Worm (Caenorhabditis elegans) whole organism, late embryonic: ENCODE measurements around the gene T07F12.4.

Experiments
- K02D7.2 ChIP-seq: sonication (generic microtip); optimal IDR thresholded peaks from 2 replicates; lab custom pipeline; 2017; ENCODE audit warnings: mild to moderate bottlenecking, missing genetic modification characterization, missing compliant biosample characterization
- ama-1 ChIP-seq: fragments of 150-350 bp; optimal IDR thresholded peaks from 2 replicates; lab custom pipeline; 2014
- ceh-30 ChIP-seq: fragments of 150-350 bp; optimal IDR thresholded peaks from 2 replicates; lab custom pipeline; 2014; ENCODE audit warnings: missing biosample characterization, missing genetic modification characterization
- dve-1 ChIP-seq: sonication (generic microtip); optimal IDR thresholded peaks from 2 replicates; lab custom pipeline; 2017; ENCODE audit warnings: antibody characterized with exemption, mild to moderate bottlenecking, missing genetic modification characterization, missing compliant biosample characterization
- elt-2 ChIP-seq: sonication (generic microtip); optimal IDR thresholded peaks from 2 replicates; lab custom pipeline; 2016; ENCODE audit warnings: missing genetic modification reagents, missing genetic modification characterization, missing compliant biosample characterization
- fkh-10 ChIP-seq: fragments of 150-350 bp; optimal IDR thresholded peaks from 2 replicates; lab custom pipeline; 2014; ENCODE audit warnings: missing biosample characterization, missing genetic modification reagents, missing genetic modification characterization
- hlh-15 ChIP-seq: sonication (generic microtip); optimal IDR thresholded peaks from 2 replicates; lab custom pipeline; 2016; ENCODE audit warnings: missing genetic modification characterization, missing compliant biosample characterization
- hlh-6 ChIP-seq: sonication (generic microtip); optimal IDR thresholded peaks from 2 replicates; lab custom pipeline; 2016; ENCODE audit warnings: missing genotype, missing genetic modification characterization, missing compliant biosample characterization
- lin-11 ChIP-seq: fragments of 200-800 bp; sonication (Bioruptor generic); optimal IDR thresholded peaks from 2 replicates; lab custom pipeline; 2018; ENCODE audit warnings: mild to moderate bottlenecking, missing genetic modification characterization, missing compliant biosample characterization
- nfya-1 ChIP-seq: sonication (generic microtip); optimal IDR thresholded peaks from 2 replicates; lab custom pipeline; 2017; ENCODE audit warnings: missing genetic modification characterization, mild to moderate bottlenecking, missing compliant biosample characterization, antibody characterized with exemption, moderate library complexity
- pha-4 ChIP-seq: fragments of 150-350 bp; optimal IDR thresholded peaks from 2 replicates; lab custom pipeline; 2018; ENCODE audit warnings: missing biosample characterization, missing genetic modification reagents, missing genetic modification characterization
- pros-1 ChIP-seq: fragments of 150-350 bp; optimal IDR thresholded peaks from 2 replicates; lab custom pipeline; 2014; ENCODE audit warnings: missing biosample characterization, missing genetic modification reagents, missing genetic modification characterization
- ttx-3 ChIP-seq: sonication (generic microtip); optimal IDR thresholded peaks from 2 replicates; lab custom pipeline; 2016; ENCODE audit warnings: missing genetic modification reagents, missing genetic modification characterization, missing compliant biosample characterization

ce11 chrX:4902376-4902775 lies 1.8 kb upstream of the T07F12.4 start:
- no peak for TF ChIP-seq hlh-6 (tag; lab: Kevin White, UChicago)
- no peak for TF ChIP-seq fkh-10
- no peak for TF ChIP-seq hlh-15
- TF ChIP-seq nfya-1 (tag; lab: Kevin White, UChicago) = no peak
- TF ChIP-seq dve-1 = no peak
- TF ChIP-seq K02D7.2 = no peak
- TF ChIP-seq pha-4 (tag; lab: Kevin White, UChicago) = no peak
- TF ChIP-seq ama-1 = no peak
- TF ChIP-seq pros-1 (tag; lab: Kevin White, UChicago) = no peak
- no peak for TF ChIP-seq elt-2 (tag; lab: Kevin White, UChicago)
- no peak for TF ChIP-seq lin-11 (tag; lab: Kevin White, UChicago)
- TF ChIP-seq ttx-3 = no peak
- no peak for TF ChIP-seq ceh-30
